Worm (Caenorhabditis elegans): ENCODE results near the gene ltah-1.1.
A peak's percentile ranks its signal among the peaks of the same experiment; 100 is the strongest.

The ltah-1.1 gene

DNA sequence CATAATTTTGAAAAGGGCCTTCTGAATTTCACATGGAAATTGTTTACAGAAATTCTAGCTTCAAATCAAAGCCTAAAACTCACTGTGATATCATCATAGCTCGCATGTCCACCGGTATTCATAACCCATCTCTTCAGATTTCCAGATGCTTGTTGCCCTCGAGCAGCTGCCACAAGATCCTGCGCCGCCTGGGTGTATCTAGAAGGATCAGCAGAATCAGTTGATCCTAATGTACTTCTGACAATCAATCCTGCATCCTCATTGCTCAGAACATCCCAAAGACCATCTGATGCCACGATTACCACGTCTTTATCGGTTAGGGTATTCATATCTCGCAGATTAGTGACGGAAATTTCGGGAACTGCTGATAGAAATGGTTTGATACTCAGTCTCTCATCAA lies 13.5 kb upstream of the ltah-1.1 start:
- no peak for TF ChIP-seq tra-4 (tag; optimal IDR thresholded peaks at IDR 0.05)
- no peak for TF ChIP-seq ceh-13 (GFP tag; optimal IDR thresholded peaks at IDR 0.05)
- TF ChIP-seq scrt-1 (GFP tag; IDR thresholded peaks at IDR 0.05), result no peak
- TF ChIP-seq B0310.2 (tag; optimal IDR thresholded peaks at IDR 0.05), result no peak
- no peak for TF ChIP-seq flt-1 (GFP tag; IDR thresholded peaks at IDR 0.05)
- no peak for TF ChIP-seq tbx-37 (GFP tag; conservative IDR thresholded peaks at IDR 0.05)
- no peak for TF ChIP-seq sea-1 (GFP tag; conservative IDR thresholded peaks at IDR 0.05)
- TF ChIP-seq ama-1 (optimal IDR thresholded peaks at IDR 0.05), result no peak
- no peak for TF ChIP-seq tbx-11 (GFP tag; IDR thresholded peaks at IDR 0.05)
- no peak for TF ChIP-seq ets-7 (tag; optimal IDR thresholded peaks at IDR 0.05)
- TF ChIP-seq hnd-1 (tag; optimal IDR thresholded peaks at IDR 0.05), result no peak
- no peak for TF ChIP-seq F13C5.2 (tag; optimal IDR thresholded peaks at IDR 0.05)
- no peak for TF ChIP-seq hmbx-1 (tag; optimal IDR thresholded peaks at IDR 0.05)
- no peak for TF ChIP-seq hmg-4 (GFP tag; optimal IDR thresholded peaks at IDR 0.05)
- no peak for TF ChIP-seq ceh-36 (tag; optimal IDR thresholded peaks at IDR 0.05)
- TF ChIP-seq pes-1 (GFP tag; IDR thresholded peaks at IDR 0.05), result no peak
- TF ChIP-seq aly-1 (tag; optimal IDR thresholded peaks at IDR 0.05), result no peak

DNA sequence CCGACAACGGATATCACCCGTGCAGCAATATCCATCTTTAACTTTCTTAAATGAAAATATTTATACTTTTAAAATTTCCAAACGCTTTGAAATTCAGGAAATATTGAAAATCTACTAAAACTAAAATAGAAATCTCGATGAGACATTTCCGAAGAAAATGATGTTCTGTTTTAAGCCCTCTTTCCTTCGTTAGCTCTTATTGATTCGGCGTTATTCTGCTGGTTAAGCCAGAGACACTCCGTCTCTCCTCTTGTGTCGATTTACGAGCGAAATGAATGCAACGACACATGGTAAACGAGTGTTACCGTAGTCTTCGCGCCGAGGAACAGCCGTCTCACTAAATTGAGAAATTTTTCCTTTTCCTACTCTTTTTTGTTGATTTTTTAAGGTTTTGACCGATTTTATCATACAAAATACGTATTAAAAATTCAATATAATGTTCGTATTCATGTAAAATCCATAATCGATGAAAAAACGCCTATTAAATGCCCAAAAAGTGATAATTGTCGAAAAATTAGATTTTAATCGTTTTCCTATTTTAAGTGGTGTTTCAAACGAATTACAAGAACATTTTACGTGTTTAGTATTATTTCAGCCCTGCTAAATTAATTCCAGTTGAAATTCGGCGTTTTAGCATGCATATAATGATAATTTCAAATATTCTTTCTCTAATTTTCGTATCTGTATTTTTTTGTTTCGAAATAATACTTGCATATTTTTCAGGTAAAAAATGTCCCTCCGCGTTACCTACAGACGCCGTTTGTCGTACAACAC lies 11.0 kb upstream of the ltah-1.1 start, which contains the start of the genes ppm-1.H and rpl-34:
ppm-1.H (minus strand) TSS at position 51 of the 774 bp plus-strand sequence.
rpl-34 (plus strand) TSS at position 724 of the 774 bp plus-strand sequence.
- TF ChIP-seq ama-1 (optimal IDR thresholded peaks at IDR 0.05) (no peak), F13C5.2 (tag; optimal IDR thresholded peaks at IDR 0.05) (peak; percentile 34), pes-1 (GFP tag; IDR thresholded peaks at IDR 0.05) (no peak)

DNA sequence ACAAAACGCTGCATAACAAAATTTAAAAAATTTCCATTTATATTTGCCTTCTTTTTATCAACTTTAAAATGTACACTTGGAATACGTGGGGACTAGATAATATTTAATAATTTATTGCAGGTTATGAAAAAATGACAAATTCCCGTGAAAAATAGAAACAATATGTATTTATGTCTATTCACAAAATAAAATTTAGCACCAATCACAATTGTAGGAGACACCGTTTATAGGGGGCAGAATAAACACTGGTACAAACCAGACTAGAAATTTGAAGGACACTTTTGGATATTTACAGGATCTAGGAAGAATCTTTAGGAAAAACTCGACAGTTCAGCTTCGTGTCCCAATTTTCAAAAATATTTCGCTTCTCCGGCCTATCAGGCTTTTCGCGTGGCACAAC lies 9.0 kb upstream of the ltah-1.1 start, which contains the start of gene C42C1.3:
C42C1.3 (minus strand) TSS at position 101 of the 400 bp plus-strand sequence.
- no peak for TF ChIP-seq B0310.2 (tag; optimal IDR thresholded peaks at IDR 0.05)
- no peak for TF ChIP-seq pes-1 (GFP tag; IDR thresholded peaks at IDR 0.05)
- no peak for TF ChIP-seq scrt-1 (GFP tag; IDR thresholded peaks at IDR 0.05)
- TF ChIP-seq flt-1 (GFP tag; IDR thresholded peaks at IDR 0.05), result no peak
- no peak for TF ChIP-seq ceh-36 (tag; optimal IDR thresholded peaks at IDR 0.05)

DNA sequence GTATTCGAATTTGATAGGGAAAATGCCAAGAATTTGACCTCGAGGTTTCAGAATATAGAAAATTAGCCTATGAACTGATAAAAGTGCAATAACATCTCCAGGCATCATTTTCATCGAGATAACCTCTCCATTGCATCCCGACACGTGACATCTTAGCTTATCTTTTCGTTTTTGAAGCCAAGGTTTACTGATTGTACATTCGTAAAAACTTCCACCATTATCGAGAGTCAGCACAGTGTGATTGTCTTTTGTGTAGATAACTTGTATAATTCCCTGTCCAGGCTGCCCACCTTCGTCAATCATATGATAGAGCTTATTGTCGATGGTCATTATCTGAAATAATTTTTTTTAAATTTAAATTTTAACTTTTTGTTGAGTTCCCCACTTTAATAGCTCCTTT lies 5.1 kb upstream of the ltah-1.1 start:
- TF ChIP-seq ets-7 (tag; optimal IDR thresholded peaks at IDR 0.05), result no peak
- no peak for TF ChIP-seq scrt-1 (GFP tag; IDR thresholded peaks at IDR 0.05)

DNA sequence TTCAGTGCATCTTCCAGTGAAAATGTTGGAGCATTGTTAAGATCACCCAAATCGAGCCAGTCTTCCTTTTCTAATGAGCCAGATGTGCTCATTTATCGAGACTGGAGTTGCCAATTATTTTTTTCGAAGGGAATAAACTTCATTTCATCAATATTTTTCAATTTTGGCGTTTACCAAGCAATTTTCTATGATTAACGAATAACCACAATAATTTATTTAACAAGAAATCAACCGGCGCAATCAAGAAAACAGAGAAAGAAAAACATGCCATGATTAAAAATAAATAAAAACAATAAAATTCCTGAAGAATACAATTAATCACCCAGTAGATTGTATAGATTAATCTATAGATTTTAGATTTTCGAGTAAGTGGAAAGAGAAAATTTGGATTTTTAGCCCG lies 3.5 kb upstream of the ltah-1.1 start, which contains the start of gene vps-8:
vps-8 (minus strand) TSS at position 101 of the 400 bp plus-strand sequence.
- no peak for TF ChIP-seq sea-1 (GFP tag; conservative IDR thresholded peaks at IDR 0.05)
- TF ChIP-seq ceh-36 (tag; optimal IDR thresholded peaks at IDR 0.05), result no peak
- TF ChIP-seq tbx-11 (GFP tag; IDR thresholded peaks at IDR 0.05), result no peak
- no peak for TF ChIP-seq B0310.2 (tag; optimal IDR thresholded peaks at IDR 0.05)

DNA sequence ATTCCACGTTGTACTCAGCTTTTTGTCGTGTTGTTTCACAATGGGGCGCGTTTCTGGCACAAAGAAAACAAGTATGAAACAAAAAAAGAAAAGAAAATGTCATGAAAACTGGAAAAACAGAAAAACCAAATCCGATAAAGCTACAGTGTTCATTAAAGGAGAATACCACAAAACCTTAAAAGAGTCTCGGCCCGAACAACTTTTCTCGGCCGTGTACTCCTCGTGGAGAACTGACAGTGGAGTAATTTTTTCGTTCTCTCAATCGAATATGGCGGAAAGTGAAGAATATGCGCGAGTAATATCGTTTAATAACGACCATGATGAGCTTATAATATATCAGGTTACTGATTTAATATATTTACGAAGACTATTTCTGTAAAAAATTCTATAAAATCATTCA lies 915 bp upstream of the ltah-1.1 start, which contains the start of the genes tag-335 and vkmt-1:
tag-335 (minus strand) TSS at position 88 of the 400 bp plus-strand sequence.
vkmt-1 (plus strand) TSS at position 219 of the 400 bp plus-strand sequence.
- TF ChIP-seq ceh-36 (tag; optimal IDR thresholded peaks at IDR 0.05) (no peak), hnd-1 (tag; optimal IDR thresholded peaks at IDR 0.05) (no peak), ama-1 (optimal IDR thresholded peaks at IDR 0.05) (no peak), sea-1 (GFP tag; conservative IDR thresholded peaks at IDR 0.05) (no peak), hmg-4 (GFP tag; optimal IDR thresholded peaks at IDR 0.05) (no peak), scrt-1 (GFP tag; IDR thresholded peaks at IDR 0.05) (no peak), F13C5.2 (tag; optimal IDR thresholded peaks at IDR 0.05) (no peak), flt-1 (GFP tag; IDR thresholded peaks at IDR 0.05) (no peak)

DNA sequence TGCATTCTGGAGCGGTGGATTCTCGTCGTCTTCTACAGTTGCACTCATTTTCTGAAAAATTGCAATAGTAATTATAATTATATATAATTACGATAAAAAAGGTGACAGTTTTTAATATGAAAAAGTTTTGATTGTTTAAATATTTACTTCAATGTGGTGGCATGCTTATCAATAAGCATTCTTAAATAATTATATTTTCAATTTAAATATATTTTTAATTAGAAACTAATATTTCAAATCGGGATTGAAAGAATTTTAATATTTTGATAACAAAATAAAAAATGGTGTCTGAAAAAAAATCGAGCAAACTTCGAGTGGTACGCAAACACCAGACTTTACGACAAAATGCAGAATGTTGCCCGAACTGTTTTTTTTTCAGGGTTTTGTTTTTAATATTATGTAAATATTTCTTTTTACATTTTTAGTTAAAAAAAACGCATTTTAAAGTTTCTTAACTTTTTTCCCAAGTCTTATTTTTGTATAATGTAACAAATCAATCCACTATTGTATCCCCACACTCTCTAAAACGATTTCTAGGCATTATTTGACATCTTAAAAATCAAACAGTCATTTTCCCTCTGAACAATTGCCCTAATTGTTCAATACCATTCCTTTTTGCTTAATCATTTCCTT lies 2.9 kb downstream of the ltah-1.1 start, which contains the start of the genes C42C1.12 and C42C1.19:
C42C1.12 (minus strand) TSS at position 51 of the 633 bp plus-strand sequence.
C42C1.19 (plus strand) TSS at position 583 of the 633 bp plus-strand sequence.
- TF ChIP-seq tbx-37 (GFP tag; conservative IDR thresholded peaks at IDR 0.05) (no peak), ets-7 (tag; optimal IDR thresholded peaks at IDR 0.05) (no peak), pes-1 (GFP tag; IDR thresholded peaks at IDR 0.05) (no peak), ama-1 (optimal IDR thresholded peaks at IDR 0.05) (no peak), tra-4 (tag; optimal IDR thresholded peaks at IDR 0.05) (no peak), aly-1 (tag; optimal IDR thresholded peaks at IDR 0.05) (no peak), hnd-1 (tag; optimal IDR thresholded peaks at IDR 0.05) (no peak), ceh-13 (GFP tag; optimal IDR thresholded peaks at IDR 0.05) (no peak), F13C5.2 (tag; optimal IDR thresholded peaks at IDR 0.05) (no peak), ceh-36 (tag; optimal IDR thresholded peaks at IDR 0.05) (no peak), sea-1 (GFP tag; conservative IDR thresholded peaks at IDR 0.05) (no peak), tbx-11 (GFP tag; IDR thresholded peaks at IDR 0.05) (no peak), scrt-1 (GFP tag; IDR thresholded peaks at IDR 0.05) (no peak), B0310.2 (tag; optimal IDR thresholded peaks at IDR 0.05) (no peak)

DNA sequence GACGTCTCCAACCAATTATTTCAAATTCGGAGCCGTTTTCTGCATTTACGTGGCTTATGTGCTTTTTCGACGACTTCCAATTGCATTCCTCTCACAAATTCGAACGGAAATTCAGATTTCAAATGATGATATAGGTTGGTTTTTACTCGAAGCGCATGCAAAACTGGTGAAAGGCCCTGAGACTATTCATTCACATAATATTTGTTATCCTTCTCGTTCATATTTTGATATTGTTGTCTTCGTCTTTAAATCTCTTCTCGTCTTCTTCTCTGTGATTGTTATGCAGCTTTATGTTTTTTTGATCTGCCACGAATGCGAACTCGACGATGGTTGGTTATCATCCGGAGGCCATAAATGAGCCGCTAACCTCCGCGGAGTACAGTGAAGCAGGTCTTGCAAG lies 3.5 kb downstream of the ltah-1.1 start, which contains the start of gene hpo-12:
hpo-12 (plus strand) TSS at position 301 of the 400 bp plus-strand sequence.
- TF ChIP-seq ceh-13 (GFP tag; optimal IDR thresholded peaks at IDR 0.05) (no peak), ceh-36 (tag; optimal IDR thresholded peaks at IDR 0.05) (no peak), aly-1 (tag; optimal IDR thresholded peaks at IDR 0.05) (no peak), hnd-1 (tag; optimal IDR thresholded peaks at IDR 0.05) (no peak), tbx-11 (GFP tag; IDR thresholded peaks at IDR 0.05) (no peak), ets-7 (tag; optimal IDR thresholded peaks at IDR 0.05) (no peak), tra-4 (tag; optimal IDR thresholded peaks at IDR 0.05) (no peak), hmbx-1 (tag; optimal IDR thresholded peaks at IDR 0.05) (no peak)

Measured in whole organism, early embryonic.